Fruit fly (Drosophila melanogaster) whole organism, embryonic: Measurements from ENCODE around the gene CG15356.
A peak's percentile ranks its signal among the peaks of the same experiment; 100 is the strongest.

Experiments
- Ada2b ChIP-seq: fragments of 200-800 bp; sonication (Bioruptor generic); IDR thresholded peaks from 2 replicates; pipeline ENCODE4 v1.3.6; 2022; ENCODE audit warnings: missing biosample characterization, missing genetic modification characterization
- Blimp-1 ChIP-seq: fragments of 200-800 bp; sonication (Bioruptor generic); optimal IDR thresholded peaks from 3 replicates; lab custom pipeline; 2018; ENCODE audit warnings: missing biosample characterization, missing genetic modification characterization, mild to moderate bottlenecking, moderate library complexity, missing genetic modification reagents
- CG10366 ChIP-seq: fragments of 200-800 bp; sonication (Bioruptor generic); IDR thresholded peaks from 2 replicates; pipeline ENCODE4 v1.3.6; 2022; ENCODE audit warnings: missing biosample characterization, missing genetic modification characterization
- CG11247 ChIP-seq: fragments of 200-800 bp; sonication (Bioruptor generic); IDR thresholded peaks from 2 replicates; pipeline ENCODE4 v1.3.6; 2022; ENCODE audit warnings: missing biosample characterization, missing genetic modification characterization
- CG11456 ChIP-seq: fragments of 200-800 bp; sonication (Bioruptor generic); IDR thresholded peaks from 3 replicates; pipeline ENCODE4 v1.3.6; 2022; ENCODE audit warnings: missing biosample characterization, missing genetic modification characterization
- CG11504 ChIP-seq: fragments of 200-800 bp; sonication (Bioruptor generic); optimal IDR thresholded peaks from 3 replicates; lab custom pipeline; 2019; ENCODE audit warnings: missing biosample characterization, mild to moderate bottlenecking, missing genetic modification characterization, moderate library complexity
- CG11560 ChIP-seq: fragments of 200-800 bp; sonication (Bioruptor generic); IDR thresholded peaks from 3 replicates; pipeline ENCODE4 v1.3.6; 2022; ENCODE audit warnings: missing biosample characterization, missing genetic modification characterization
- CG13894 ChIP-seq: fragments of 200-800 bp; sonication (Bioruptor generic); optimal IDR thresholded peaks from 3 replicates; lab custom pipeline; 2018; ENCODE audit warnings: missing biosample characterization, mild to moderate bottlenecking, missing genetic modification characterization, moderate library complexity
- CG15601 ChIP-seq: fragments of 200-800 bp; sonication (Bioruptor generic); optimal IDR thresholded peaks from 3 replicates; lab custom pipeline; 2019; ENCODE audit warnings: missing biosample characterization, mild to moderate bottlenecking, missing genetic modification characterization, moderate library complexity
- CG1602 ChIP-seq: fragments of 200-800 bp; sonication (Bioruptor generic); optimal IDR thresholded peaks from 3 replicates; lab custom pipeline; 2016; ENCODE audit warnings: missing biosample characterization, missing genetic modification characterization
- CG16779 ChIP-seq: fragments of 200-800 bp; sonication (Bioruptor generic); IDR thresholded peaks from 2 replicates; pipeline ENCODE4 v1.3.6; 2022; ENCODE audit warnings: missing biosample characterization, missing genetic modification characterization
- CG16863 ChIP-seq: fragments of 200-800 bp; sonication (Bioruptor generic); optimal IDR thresholded peaks from 3 replicates; lab custom pipeline; 2016; ENCODE audit warnings: missing biosample characterization, missing genetic modification characterization
- CG30020 ChIP-seq: fragments of 200-800 bp; optimal IDR thresholded peaks from 2 replicates; lab custom pipeline; 2019; ENCODE audit warnings: missing biosample characterization, mild to moderate bottlenecking, missing genetic modification characterization, moderate library complexity
- CG31441 ChIP-seq: fragments of 200-800 bp; sonication (Bioruptor generic); IDR thresholded peaks from 2 replicates; pipeline ENCODE4 v1.3.6; 2022; ENCODE audit warnings: missing biosample characterization, missing genetic modification characterization
- CG4328 ChIP-seq: fragments of 200-800 bp; sonication (Bioruptor generic); optimal IDR thresholded peaks from 3 replicates; lab custom pipeline; 2017; ENCODE audit warnings: missing biosample characterization, missing genetic modification reagents, missing genetic modification characterization
- CG6175 ChIP-seq: fragments of 200-800 bp; sonication (Bioruptor generic); IDR thresholded peaks from 3 replicates; pipeline ENCODE4 v1.3.6; 2022; ENCODE audit warnings: missing biosample characterization, missing genetic modification characterization
- CG6791 ChIP-seq: fragments of 200-800 bp; sonication (Bioruptor generic); IDR thresholded peaks from 3 replicates; pipeline ENCODE4 v1.3.6; 2022; ENCODE audit warnings: missing biosample characterization, missing genetic modification characterization; ENCODE audit not compliant: partially characterized antibody
- CG6854 ChIP-seq: fragments of 200-800 bp; sonication (Bioruptor generic); optimal IDR thresholded peaks from 3 replicates; lab custom pipeline; 2017; ENCODE audit warnings: missing biosample characterization, mild to moderate bottlenecking, missing genetic modification characterization
- CG7786 ChIP-seq: fragments of 200-800 bp; sonication (Bioruptor generic); optimal IDR thresholded peaks from 2 replicates; lab custom pipeline; 2016; ENCODE audit warnings: missing biosample characterization, missing genetic modification characterization
- CG7963 ChIP-seq: fragments of 200-800 bp; sonication (Bioruptor generic); IDR thresholded peaks from 3 replicates; pipeline ENCODE4 v1.3.6; 2022; ENCODE audit warnings: missing biosample characterization, missing genetic modification characterization; ENCODE audit not compliant: partially characterized antibody
- CG7987 ChIP-seq: fragments of 200-800 bp; sonication (Bioruptor generic); optimal IDR thresholded peaks from 2 replicates; lab custom pipeline; 2018; ENCODE audit warnings: missing biosample characterization, mild to moderate bottlenecking, missing genetic modification characterization, moderate library complexity
- CG8924 ChIP-seq: fragments of 200-800 bp; optimal IDR thresholded peaks from 3 replicates; lab custom pipeline; 2019; ENCODE audit warnings: missing biosample characterization, mild to moderate bottlenecking, missing genetic modification characterization, moderate library complexity
- CTCF ChIP-seq: fragments of 200-800 bp; sonication (Bioruptor generic); optimal IDR thresholded peaks from 2 replicates; lab custom pipeline; 2017; ENCODE audit warnings: missing biosample characterization, mild to moderate bottlenecking, missing genetic modification characterization, moderate library complexity
- Deaf1 ChIP-seq: fragments of 200-800 bp; optimal IDR thresholded peaks from 3 replicates; lab custom pipeline; 2019; ENCODE audit warnings: missing biosample characterization, mild to moderate bottlenecking, missing genetic modification characterization, moderate library complexity
- Dek ChIP-seq: fragments of 200-800 bp; sonication (Bioruptor generic); optimal IDR thresholded peaks from 3 replicates; lab custom pipeline; 2019; ENCODE audit warnings: missing biosample characterization, mild to moderate bottlenecking, missing genetic modification characterization, moderate library complexity
- Doc3 ChIP-seq: fragments of 200-800 bp; sonication (Bioruptor generic); IDR thresholded peaks from 3 replicates; pipeline ENCODE4 v1.3.6; 2022; ENCODE audit warnings: missing biosample characterization, missing genetic modification characterization; ENCODE audit not compliant: partially characterized antibody
- HmgD ChIP-seq: fragments of 200-800 bp; sonication (Bioruptor generic); optimal IDR thresholded peaks from 3 replicates; lab custom pipeline; 2016; ENCODE audit warnings: missing biosample characterization, missing genetic modification characterization
- Hr39 ChIP-seq: fragments of >200 bp; optimal IDR thresholded peaks from 2 replicates; lab custom pipeline; 2017
- Sry-β ChIP-seq: fragments of 200-800 bp; sonication (Bioruptor generic); optimal IDR thresholded peaks from 2 replicates; lab custom pipeline; 2018; ENCODE audit warnings: missing biosample characterization, mild to moderate bottlenecking, missing genetic modification characterization, moderate library complexity
- Trl ChIP-seq, 3 experiments: fragments of >200 bp in 2 of 3; fragments of 200-800 bp in 1 of 3; sonication (Bioruptor generic) in 1 of 3; optimal IDR thresholded peaks; 2 replicates in 1 of 3; 3 replicates in 2 of 3; lab custom pipeline; 2016 to 2017; ENCODE audit warnings: missing biosample characterization in 1 of 3, missing genetic modification characterization in 1 of 3
- ac ChIP-seq: fragments of 200-800 bp; sonication (Bioruptor generic); optimal IDR thresholded peaks from 3 replicates; lab custom pipeline; 2017; ENCODE audit warnings: missing biosample characterization, mild to moderate bottlenecking, missing genetic modification characterization
- ara ChIP-seq: fragments of 200-800 bp; sonication (Bioruptor generic); IDR thresholded peaks from 2 replicates; pipeline ENCODE4 v1.3.6; 2022; ENCODE audit warnings: missing biosample characterization, missing genetic modification characterization
- cas ChIP-seq: fragments of 200-800 bp; sonication (Bioruptor generic); IDR thresholded peaks from 2 replicates; pipeline ENCODE4 v1.3.6; 2022; ENCODE audit warnings: missing biosample characterization, missing genetic modification characterization
- dmrt11E ChIP-seq: fragments of 200-800 bp; sonication (Bioruptor generic); optimal IDR thresholded peaks from 3 replicates; lab custom pipeline; 2018; ENCODE audit warnings: missing biosample characterization, mild to moderate bottlenecking, missing genetic modification characterization, moderate library complexity
- dysf ChIP-seq: fragments of 200-800 bp; sonication (Bioruptor generic); IDR thresholded peaks from 3 replicates; pipeline ENCODE4 v1.3.6; 2022; ENCODE audit warnings: missing biosample characterization, missing genetic modification characterization
- exex ChIP-seq: fragments of 200-800 bp; sonication (Bioruptor generic); optimal IDR thresholded peaks from 4 replicates; lab custom pipeline; 2018; ENCODE audit warnings: missing biosample characterization, mild to moderate bottlenecking, missing genetic modification characterization, moderate library complexity
- fu2 ChIP-seq: fragments of 200-800 bp; sonication (Bioruptor generic); optimal IDR thresholded peaks from 2 replicates; lab custom pipeline; 2016; ENCODE audit warnings: missing biosample characterization, missing genetic modification characterization
- gem ChIP-seq: fragments of 200-800 bp; sonication (Bioruptor generic); optimal IDR thresholded peaks from 2 replicates; lab custom pipeline; 2019; ENCODE audit warnings: missing biosample characterization, mild to moderate bottlenecking, missing genetic modification characterization, moderate library complexity
- gfzf ChIP-seq: fragments of 200-800 bp; sonication (Bioruptor generic); optimal IDR thresholded peaks from 2 replicates; lab custom pipeline; 2016; ENCODE audit warnings: missing biosample characterization, mild to moderate bottlenecking, missing genetic modification characterization, moderate library complexity
- hb ChIP-seq: fragments of 200-800 bp; sonication (Bioruptor generic); IDR thresholded peaks from 3 replicates; pipeline ENCODE4 v1.3.6; 2022; ENCODE audit warnings: missing biosample characterization, missing genetic modification characterization; ENCODE audit not compliant: partially characterized antibody
- lab ChIP-seq: fragments of 200-800 bp; sonication (Bioruptor generic); optimal IDR thresholded peaks from 3 replicates; lab custom pipeline; 2017; ENCODE audit warnings: missing biosample characterization, missing genetic modification characterization, mild to moderate bottlenecking, moderate library complexity, missing genetic modification reagents
- lola ChIP-seq, 3 experiments: fragments of >200 bp in 2 of 3; fragments of 200-800 bp in 1 of 3; sonication (Bioruptor generic) in 1 of 3; optimal IDR thresholded peaks; 2 replicates each; lab custom pipeline; 2017 to 2019; ENCODE audit warnings: missing biosample characterization in 3 of 3, missing genetic modification characterization in 3 of 3, mild to moderate bottlenecking in 1 of 3, moderate library complexity in 1 of 3
- prd ChIP-seq, 3 experiments: fragments of >200 bp in 2 of 3; fragments of 200-800 bp in 1 of 3; sonication (Bioruptor generic) in 1 of 3; optimal IDR thresholded peaks in 2 of 3; IDR thresholded peaks in 1 of 3; 2 replicates in 2 of 3; 3 replicates in 1 of 3; pipeline versions ENCODE4 v1.3.6 to Lab custom; 2017 to 2022; ENCODE audit warnings: missing biosample characterization in 1 of 3, missing genetic modification characterization in 1 of 3
- scrt ChIP-seq: fragments of 200-800 bp; sonication (Bioruptor generic); optimal IDR thresholded peaks from 2 replicates; lab custom pipeline; 2018; ENCODE audit warnings: missing biosample characterization, mild to moderate bottlenecking, missing genetic modification characterization, moderate library complexity
- ssp ChIP-seq: fragments of 200-800 bp; sonication (Bioruptor generic); IDR thresholded peaks from 2 replicates; pipeline ENCODE4 v1.3.6; 2022; ENCODE audit warnings: missing biosample characterization, missing genetic modification characterization
- trem ChIP-seq: fragments of 200-800 bp; optimal IDR thresholded peaks from 3 replicates; lab custom pipeline; 2019; ENCODE audit warnings: missing biosample characterization, mild to moderate bottlenecking, missing genetic modification characterization, moderate library complexity
- ttk ChIP-seq: fragments of 200-800 bp; sonication (Bioruptor generic); IDR thresholded peaks from 2 replicates; pipeline ENCODE4 v2.1.2; 2022; ENCODE audit warnings: missing biosample characterization, missing genetic modification characterization
- vnd ChIP-seq: fragments of 200-800 bp; sonication (Bioruptor generic); IDR thresholded peaks from 3 replicates; pipeline ENCODE4 v1.3.6; 2022; ENCODE audit warnings: missing biosample characterization, missing genetic modification characterization; ENCODE audit not compliant: partially characterized antibody

CG15356 gene

dm6 chr2L:1987434-1988191 lies 7.1 kb upstream of the CG15356 start, which contains the start of gene Got2 (continued):
- TF ChIP-seq CG7987 (no peak), gfzf (GFP tag; lab: Kevin White, UChicago) (no peak), CG1602 (no peak), CG4328 (GFP tag; lab: Kevin White, UChicago) (no peak), CG7786 (peak; percentile 8), exex (tag; lab: Kevin White, UChicago) (no peak), cas (no peak), lola (GFP tag; optimal IDR thresholded peaks at IDR 0.05; lab: Kevin White, UChicago) (no peak), CTCF (GFP tag; lab: Kevin White, UChicago) (no peak), dysf (GFP tag; lab: Robert Waterston, UW) (peak; percentile 22; the same call in 1 of the 3 replicates), ttk (GFP tag; lab: Robert Waterston, UW) (no peak), trem (tag; lab: Kevin White, UChicago) (no peak), Sry-β (GFP tag; lab: Kevin White, UChicago) (peak; percentile 91), ara (no peak), Trl (optimal IDR thresholded peaks at IDR 0.05; lab: Kevin White, UChicago) (no peak), Trl (GFP tag; optimal IDR thresholded peaks at IDR 0.05; lab: Kevin White, UChicago) (no peak), Deaf1 (tag; lab: Kevin White, UChicago) (peak; percentile 12), CG31441 (GFP tag; lab: Robert Waterston, UW) (0 out of 2 replicates have a peak, but pooled peaks have one; percentile 34), CG6791 (GFP tag; lab: Robert Waterston, UW) (peak; percentile 68; the same call in 2 of the 3 replicates), CG11560 (tag; lab: Robert Waterston, UW) (no peak), CG15601 (tag; lab: Kevin White, UChicago) (no peak), Ada2b (GFP tag; lab: Robert Waterston, UW) (peak; percentile 37; the same call in 1 of the 2 replicates), Blimp-1 (peak; percentile 26), CG16779 (GFP tag; lab: Robert Waterston, UW) (no peak), CG6175 (GFP tag; lab: Robert Waterston, UW) (0 out of 3 replicates have a peak, but pooled peaks have one; percentile 22), CG10366 (GFP tag; lab: Robert Waterston, UW) (peak; percentile 31; the same call in 1 of the 2 replicates), CG11247 (0 out of 2 replicates have a peak, but pooled peaks have one; percentile 25), ac (GFP tag; lab: Kevin White, UChicago) (no peak), Dek (tag; lab: Kevin White, UChicago) (peak; percentile 49), CG8924 (tag; lab: Kevin White, UChicago) (peak; percentile 28), CG6854 (GFP tag; lab: Kevin White, UChicago) (peak; percentile 13), HmgD (GFP tag; lab: Kevin White, UChicago) (no peak), Doc3 (GFP tag; lab: Robert Waterston, UW) (peak; percentile 79), CG7963 (GFP tag; lab: Robert Waterston, UW) (peak; percentile 75; the same call in 1 of the 3 replicates), dmrt11E (tag; lab: Kevin White, UChicago) (no peak), ssp (GFP tag; lab: Robert Waterston, UW) (no peak), CG11504 (tag; lab: Kevin White, UChicago) (peak; percentile 44), fu2 (GFP tag; lab: Kevin White, UChicago) (peak; percentile 23), Hr39 (lab: Kevin White, UChicago) (no peak), lab (peak; percentile 34), prd (optimal IDR thresholded peaks at IDR 0.05; lab: Kevin White, UChicago) (no peak), prd (GFP tag; IDR thresholded peaks at IDR 0.05; lab: Robert Waterston, UW) (0 out of 3 replicates have a peak, but pooled peaks have one; percentile 32), CG30020 (tag; lab: Kevin White, UChicago) (no peak), CG13894 (tag; lab: Kevin White, UChicago) (no peak), CG16863 (GFP tag; lab: Kevin White, UChicago) (no peak), gem (peak; percentile 71), scrt (GFP tag; lab: Kevin White, UChicago) (no peak), CG11456 (GFP tag; lab: Robert Waterston, UW) (no peak), vnd (peak; percentile 78), hb (GFP tag; lab: Robert Waterston, UW) (peak; percentile 77; the same call in 2 of the 3 replicates)
